Worm (Caenorhabditis elegans) whole organism, late embryonic: Measurements from ENCODE around the gene D1086.11.
"Not testable (repeated sequence)": the region's sequence is repeated elsewhere in the genome, so short reads cannot be mapped to it uniquely, and the experiment has no call there.

Experiments
- C08G9.2 ChIP-seq: sonication (generic microtip); optimal IDR thresholded peaks from 2 replicates; lab custom pipeline; 2016; ENCODE audit warnings: mild to moderate bottlenecking, missing genetic modification characterization, moderate library complexity, missing compliant biosample characterization
- F13H6.1 ChIP-seq: sonication (generic microtip); optimal IDR thresholded peaks from 2 replicates; lab custom pipeline; 2016; ENCODE audit warnings: missing genetic modification characterization, missing compliant biosample characterization
- K09A11.1 ChIP-seq: sonication (generic microtip); optimal IDR thresholded peaks from 2 replicates; lab custom pipeline; 2017; ENCODE audit warnings: antibody characterized with exemption, mild to moderate bottlenecking, missing genetic modification characterization, missing compliant biosample characterization; ENCODE audit not compliant: insufficient read depth
- ceh-14 ChIP-seq: sonication (generic microtip); optimal IDR thresholded peaks from 2 replicates; lab custom pipeline; 2016; ENCODE audit warnings: missing genotype, missing genetic modification characterization, missing compliant biosample characterization
- ceh-18 ChIP-seq: sonication (generic microtip); optimal IDR thresholded peaks from 2 replicates; lab custom pipeline; 2016; ENCODE audit warnings: missing genetic modification characterization, missing compliant biosample characterization
- ceh-2 ChIP-seq: sonication (generic microtip); optimal IDR thresholded peaks from 2 replicates; lab custom pipeline; 2016; ENCODE audit warnings: missing genotype, missing genetic modification characterization, missing compliant biosample characterization
- ceh-31 ChIP-seq: sonication (generic microtip); optimal IDR thresholded peaks from 2 replicates; lab custom pipeline; 2016; ENCODE audit warnings: missing genetic modification characterization, missing compliant biosample characterization
- ceh-34 ChIP-seq: sonication (generic microtip); optimal IDR thresholded peaks from 2 replicates; lab custom pipeline; 2016; ENCODE audit warnings: mild to moderate bottlenecking, missing genetic modification characterization, missing compliant biosample characterization
- ceh-45 ChIP-seq: fragments of 200-800 bp; sonication (Bioruptor generic); IDR thresholded peaks from 2 replicates; pipeline ENCODE4 v1.3.6; 2022; ENCODE audit warnings: missing genetic modification reagents, missing genetic modification characterization, missing compliant biosample characterization
- che-1 ChIP-seq: sonication (generic microtip); optimal IDR thresholded peaks from 2 replicates; lab custom pipeline; 2016; ENCODE audit warnings: mild to moderate bottlenecking, missing genetic modification characterization, missing compliant biosample characterization
- dmd-4 ChIP-seq: sonication (generic microtip); optimal IDR thresholded peaks from 2 replicates; lab custom pipeline; 2016; ENCODE audit warnings: borderline replicate concordance, missing genetic modification characterization, missing compliant biosample characterization
- dve-1 ChIP-seq: sonication (generic microtip); optimal IDR thresholded peaks from 2 replicates; lab custom pipeline; 2017; ENCODE audit warnings: antibody characterized with exemption, mild to moderate bottlenecking, missing genetic modification characterization, missing compliant biosample characterization
- elt-2 ChIP-seq: sonication (generic microtip); optimal IDR thresholded peaks from 2 replicates; lab custom pipeline; 2016; ENCODE audit warnings: missing genetic modification reagents, missing genetic modification characterization, missing compliant biosample characterization
- ets-4 ChIP-seq: sonication (generic microtip); optimal IDR thresholded peaks from 2 replicates; lab custom pipeline; 2016; ENCODE audit warnings: missing genetic modification characterization, missing compliant biosample characterization
- fax-1 ChIP-seq: sonication (generic microtip); optimal IDR thresholded peaks from 2 replicates; lab custom pipeline; 2016; ENCODE audit warnings: missing genotype, missing genetic modification characterization, missing compliant biosample characterization
- fkh-6 ChIP-seq: sonication (generic microtip); optimal IDR thresholded peaks from 2 replicates; lab custom pipeline; 2016; ENCODE audit warnings: missing genetic modification characterization, missing compliant biosample characterization
- hlh-13 ChIP-seq: fragments of 200-800 bp; sonication (Bioruptor generic); optimal IDR thresholded peaks from 2 replicates; lab custom pipeline; 2018; ENCODE audit warnings: mild to moderate bottlenecking, missing genetic modification characterization, missing compliant biosample characterization
- hlh-30 ChIP-seq: sonication (generic microtip); optimal IDR thresholded peaks from 2 replicates; lab custom pipeline; 2017; ENCODE audit warnings: antibody characterized with exemption, missing genetic modification characterization, missing compliant biosample characterization; ENCODE audit not compliant: insufficient read depth
- hlh-6 ChIP-seq: sonication (generic microtip); optimal IDR thresholded peaks from 2 replicates; lab custom pipeline; 2016; ENCODE audit warnings: missing genotype, missing genetic modification characterization, missing compliant biosample characterization
- hlh-8 ChIP-seq: sonication (generic microtip); optimal IDR thresholded peaks from 2 replicates; lab custom pipeline; 2016; ENCODE audit warnings: missing genotype, missing genetic modification characterization, missing compliant biosample characterization
- lim-6 ChIP-seq: sonication (generic microtip); optimal IDR thresholded peaks from 2 replicates; lab custom pipeline; 2016; ENCODE audit warnings: missing genetic modification characterization, missing compliant biosample characterization
- madf-2 ChIP-seq: sonication (generic microtip); optimal IDR thresholded peaks from 2 replicates; lab custom pipeline; 2017; ENCODE audit warnings: missing genetic modification characterization, missing compliant biosample characterization
- mec-3 ChIP-seq: sonication (generic microtip); optimal IDR thresholded peaks from 2 replicates; lab custom pipeline; 2016; ENCODE audit warnings: borderline replicate concordance, missing genetic modification characterization, missing compliant biosample characterization
- nfya-1 ChIP-seq: sonication (generic microtip); optimal IDR thresholded peaks from 2 replicates; lab custom pipeline; 2017; ENCODE audit warnings: missing genetic modification characterization, mild to moderate bottlenecking, missing compliant biosample characterization, antibody characterized with exemption, moderate library complexity
- pqm-1 ChIP-seq: sonication (generic microtip); optimal IDR thresholded peaks from 2 replicates; lab custom pipeline; 2016; ENCODE audit warnings: missing genetic modification characterization, missing compliant biosample characterization
- ref-2 ChIP-seq: sonication (generic microtip); optimal IDR thresholded peaks from 2 replicates; lab custom pipeline; 2016; ENCODE audit warnings: missing genetic modification characterization, missing compliant biosample characterization
- rnt-1 ChIP-seq: sonication (generic microtip); optimal IDR thresholded peaks from 2 replicates; lab custom pipeline; 2016; ENCODE audit warnings: missing genetic modification characterization, missing compliant biosample characterization
- sdc-2 ChIP-seq: sonication (generic microtip); optimal IDR thresholded peaks from 2 replicates; lab custom pipeline; 2016; ENCODE audit warnings: missing genotype, missing genetic modification characterization, missing compliant biosample characterization
- sox-2 ChIP-seq: fragments of 200-800 bp; sonication (Bioruptor generic); IDR thresholded peaks from 2 replicates; pipeline ENCODE4 v1.3.6; 2022; ENCODE audit warnings: missing genetic modification reagents, missing genetic modification characterization, missing compliant biosample characterization
- tbx-2 ChIP-seq: sonication (generic microtip); optimal IDR thresholded peaks from 2 replicates; lab custom pipeline; 2016; ENCODE audit warnings: missing genetic modification characterization, missing compliant biosample characterization
- tbx-7 ChIP-seq: sonication (generic microtip); optimal IDR thresholded peaks from 2 replicates; lab custom pipeline; 2016; ENCODE audit warnings: missing genotype, missing genetic modification characterization, missing compliant biosample characterization
- ttx-3 ChIP-seq: sonication (generic microtip); optimal IDR thresholded peaks from 2 replicates; lab custom pipeline; 2016; ENCODE audit warnings: missing genetic modification reagents, missing genetic modification characterization, missing compliant biosample characterization
- unc-3 ChIP-seq, 2 experiments: fragments of 200-800 bp in 1 of 2; sonication (Bioruptor generic) in 1 of 2; sonication (generic microtip) in 1 of 2; conservative IDR thresholded peaks in 1 of 2; optimal IDR thresholded peaks in 1 of 2; 2 replicates each; pipeline versions ENCODE4 v1.3.6 to Lab custom; 2016 to 2022; ENCODE audit warnings: missing compliant biosample characterization in 2 of 2, missing genetic modification characterization in 2 of 2, missing genetic modification reagents in 1 of 2
- unc-42 ChIP-seq: sonication (generic microtip); optimal IDR thresholded peaks from 2 replicates; lab custom pipeline; 2016; ENCODE audit warnings: missing genotype, missing genetic modification characterization, missing compliant biosample characterization
- unc-55 ChIP-seq: sonication (generic microtip); optimal IDR thresholded peaks from 2 replicates; lab custom pipeline; 2017; ENCODE audit warnings: missing biosample characterization, missing genetic modification reagents, missing genetic modification characterization
- zip-5 ChIP-seq: sonication (generic microtip); optimal IDR thresholded peaks from 2 replicates; lab custom pipeline; 2016; ENCODE audit warnings: missing genetic modification characterization, missing compliant biosample characterization
- ztf-16 ChIP-seq: sonication (generic microtip); optimal IDR thresholded peaks from 2 replicates; lab custom pipeline; 2017; ENCODE audit warnings: missing genetic modification characterization, missing compliant biosample characterization

Gene D1086.11

DNA sequence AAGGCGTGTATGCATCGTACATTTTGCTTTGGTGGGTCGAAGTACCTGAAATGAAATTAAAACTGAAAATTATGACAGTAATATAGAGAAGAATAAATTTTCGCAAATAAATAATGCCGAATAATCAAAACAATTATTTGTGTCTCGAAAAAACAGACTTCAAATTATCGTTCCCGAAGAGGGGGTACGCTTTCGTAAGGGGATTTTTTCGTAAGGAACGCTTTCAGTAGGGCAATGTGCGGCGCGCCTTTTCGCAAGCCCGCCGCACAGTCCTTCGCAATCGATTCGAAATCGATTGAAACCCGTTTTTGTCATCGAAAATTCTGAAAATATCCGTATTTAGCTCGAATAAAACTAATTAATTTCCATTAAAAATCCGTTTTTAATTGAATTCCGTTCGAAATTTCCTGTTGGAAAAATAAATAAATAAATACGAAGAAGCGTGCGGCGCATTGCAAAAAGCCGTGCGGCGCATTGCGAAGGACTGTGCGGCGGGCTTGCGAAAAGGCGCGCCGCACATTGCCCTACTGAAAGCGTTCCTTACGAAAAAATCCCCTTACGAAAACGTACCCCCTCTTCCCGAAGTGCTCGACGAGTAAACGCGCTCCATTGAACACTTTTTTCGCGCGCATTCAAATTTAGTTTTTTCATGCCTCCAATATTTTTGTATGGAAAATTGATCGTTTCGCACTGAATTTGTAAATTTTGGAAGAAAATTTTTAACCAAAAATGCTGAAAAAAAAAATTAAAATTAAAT, 35.8 kb upstream of the D1086.11 start, which contains the start of gene vps-39:
Gene vps-39, minus strand, starts transcription at position 51 of the 757 bp plus-strand sequence.
- TF ChIP-seq ceh-14 (tag; lab: Kevin White, UChicago) (peak; percentile 60), unc-3 (GFP tag; conservative IDR thresholded peaks at IDR 0.05; lab: Robert Waterston, UW) (0 out of 2 replicates have a peak, but pooled peaks have one; percentile 22), nfya-1 (peak; percentile 31), tbx-2 (peak; percentile 50), elt-2 (tag; lab: Kevin White, UChicago) (peak; percentile 32), zip-5 (tag; lab: Kevin White, UChicago) (peak; percentile 26), C08G9.2 (tag; lab: Kevin White, UChicago) (peak; percentile 20), madf-2 (tag; lab: Kevin White, UChicago) (peak; percentile 13), sox-2 (peak; percentile 62), hlh-13 (GFP tag; lab: Kevin White, UChicago) (peak; percentile 11), ceh-2 (tag; lab: Kevin White, UChicago) (peak; percentile 3), ceh-34 (peak; percentile 27), ceh-31 (tag; lab: Kevin White, UChicago) (peak; percentile 75), K09A11.1 (peak; percentile 15), ceh-45 (peak; percentile 61; the same call in 1 of the 2 replicates), ttx-3 (tag; lab: Kevin White, UChicago) (peak; percentile 0), ref-2 (tag; lab: Kevin White, UChicago) (peak; percentile 52), F13H6.1 (tag; lab: Kevin White, UChicago) (peak; percentile 3)
- TF ChIP-seq unc-3 (tag; optimal IDR thresholded peaks at IDR 0.05; lab: Kevin White, UChicago), result not testable (repeated sequence)

DNA sequence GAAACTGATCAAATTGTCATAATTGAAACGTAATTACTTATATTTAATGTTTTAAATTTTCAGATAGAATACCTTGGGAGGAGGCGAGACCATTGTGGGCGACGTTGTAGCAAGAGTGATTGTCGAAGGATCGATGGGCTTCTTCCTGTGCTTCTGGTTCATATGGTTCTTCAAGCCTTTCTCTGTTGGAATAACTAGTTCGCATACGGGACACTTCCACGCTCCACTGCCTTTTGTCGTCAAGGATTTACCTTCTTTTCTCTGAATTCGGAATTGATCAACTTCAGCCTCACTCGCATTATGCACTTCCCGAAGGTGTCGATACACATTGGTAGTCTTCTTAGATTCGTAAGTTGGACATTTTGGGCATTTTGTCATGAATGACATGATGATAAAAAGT, 25.0 kb upstream of the D1086.11 start, which contains the start of gene F58D12.1:
Gene F58D12.1, plus strand, starts transcription at position 301 of the 400 bp plus-strand sequence.
- not testable (repeated sequence) for TF ChIP-seq che-1, ceh-14, F13H6.1 (tag; lab: Kevin White, UChicago)

DNA sequence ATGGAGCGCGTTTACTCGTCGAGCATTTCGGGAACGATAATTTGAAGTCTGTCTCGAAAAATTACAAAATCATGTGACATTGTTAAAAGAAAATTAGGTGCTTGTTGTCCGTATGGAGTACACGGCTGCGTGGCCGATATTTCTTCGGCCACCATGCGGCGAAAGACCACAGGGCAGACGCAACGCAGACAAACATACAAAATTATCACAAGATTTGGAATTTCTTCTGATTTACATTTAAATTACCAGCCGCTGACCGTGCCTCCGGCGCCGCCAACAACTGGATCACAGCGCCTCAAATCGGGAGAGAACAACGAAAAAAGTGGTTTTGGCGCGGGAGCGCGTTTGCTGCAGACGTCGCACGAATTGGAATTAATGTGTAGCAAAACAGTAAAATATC, 19.2 kb upstream of the D1086.11 start:
- peak; percentile 85 for TF ChIP-seq hlh-8 (tag; lab: Kevin White, UChicago)
- peak; percentile 75 for TF ChIP-seq zip-5 (tag; lab: Kevin White, UChicago)
- peak; percentile 99 for TF ChIP-seq C08G9.2 (tag; lab: Kevin White, UChicago)
- peak; percentile 91 for TF ChIP-seq tbx-2
- TF ChIP-seq lim-6 (tag; lab: Kevin White, UChicago), result peak; percentile 35
- peak; percentile 50 for TF ChIP-seq fkh-6
- peak; percentile 76 for TF ChIP-seq ceh-18 (tag; lab: Kevin White, UChicago)
- TF ChIP-seq fax-1 (tag; lab: Kevin White, UChicago), result peak; percentile 54
- TF ChIP-seq sdc-2 (tag; lab: Kevin White, UChicago), result peak; percentile 66
- peak; percentile 97 for TF ChIP-seq ets-4 (tag; lab: Kevin White, UChicago)
- TF ChIP-seq elt-2 (tag; lab: Kevin White, UChicago), result peak; percentile 58
- TF ChIP-seq hlh-30 (tag; lab: Kevin White, UChicago), result peak; percentile 90
- peak; percentile 9 for TF ChIP-seq dve-1 (tag; lab: Kevin White, UChicago)
- TF ChIP-seq rnt-1 (tag; lab: Kevin White, UChicago), result peak; percentile 84
- TF ChIP-seq dmd-4 (tag; lab: Kevin White, UChicago), result peak; percentile 43
- TF ChIP-seq ceh-34, result peak; percentile 3
- peak; percentile 92 for TF ChIP-seq ceh-2 (tag; lab: Kevin White, UChicago)
- peak; percentile 37 for TF ChIP-seq nfya-1
- peak; percentile 91 for TF ChIP-seq ref-2 (tag; lab: Kevin White, UChicago)
- TF ChIP-seq unc-42 (tag; lab: Kevin White, UChicago), result peak; percentile 66
- peak; percentile 92 for TF ChIP-seq ceh-31 (tag; lab: Kevin White, UChicago)
- peak; percentile 39 for TF ChIP-seq unc-55 (GFP tag; lab: Kevin White, UChicago)
- peak; percentile 91 for TF ChIP-seq tbx-7 (tag; lab: Kevin White, UChicago)
- TF ChIP-seq ztf-16 (tag; lab: Kevin White, UChicago), result peak; percentile 16
- 0 out of 2 replicates have a peak, but pooled peaks have one; percentile 40 for TF ChIP-seq unc-3 (GFP tag; conservative IDR thresholded peaks at IDR 0.05; lab: Robert Waterston, UW)
- TF ChIP-seq unc-3 (tag; optimal IDR thresholded peaks at IDR 0.05; lab: Kevin White, UChicago), result not testable (repeated sequence)
- TF ChIP-seq hlh-6, result peak; percentile 62
- peak; percentile 53 for TF ChIP-seq F13H6.1 (tag; lab: Kevin White, UChicago)
- TF ChIP-seq ceh-14 (tag; lab: Kevin White, UChicago), result peak; percentile 65
- peak; percentile 83 for TF ChIP-seq mec-3 (tag; lab: Kevin White, UChicago)
- TF ChIP-seq pqm-1, result peak; percentile 44
